Worm (Caenorhabditis elegans): ENCODE results near the gene col-41.

col-41 gene

ce11 chrX:15191370-15191769 is 15.1 kb upstream of the col-41 start:
- TF ChIP-seq bed-2 (GFP tag; IDR thresholded peaks at IDR 0.05): no peak

- TF ChIP-seq B0035.1 (tag; optimal IDR thresholded peaks at IDR 0.05): no peak
- TF ChIP-seq egrh-3 (GFP tag; IDR thresholded peaks at IDR 0.05): peak; percentile 65; the same call in 1 of the 2 replicates
Measured at ce11 chrX:15189823-15190222, 13.5 kb upstream of the col-41 start, which contains the start of gene T10B10.4. TSS of gene T10B10.4 (plus strand) at chrX:15190123.

ce11 chrX:15188986-15189675 is 12.8 kb upstream of the col-41 start:
- TF ChIP-seq cebp-1 (GFP tag; IDR thresholded peaks at IDR 0.05) (no peak), cebp-1 (tag; optimal IDR thresholded peaks at IDR 0.05) (peak; percentile 68), ztf-3 (GFP tag; optimal IDR thresholded peaks at IDR 0.05) (no peak), athp-1 (tag; optimal IDR thresholded peaks at IDR 0.05) (no peak), Y53G8AR.9 (GFP tag; conservative IDR thresholded peaks at IDR 0.05) (no peak), ceh-91 (GFP tag; IDR thresholded peaks at IDR 0.05) (no peak), chd-7 (tag; optimal IDR thresholded peaks at IDR 0.05) (peak; percentile 20), ceh-79 (tag; optimal IDR thresholded peaks at IDR 0.05) (no peak), nfyb-1 (GFP tag; IDR thresholded peaks at IDR 0.05) (0 out of 2 replicates have a peak, but pooled peaks have one; percentile 19), Y67H2A.10 (GFP tag; conservative IDR thresholded peaks at IDR 0.05) (no peak), B0019.2 (GFP tag; conservative IDR thresholded peaks at IDR 0.05) (no peak), let-607 (tag; optimal IDR thresholded peaks at IDR 0.05) (no peak), K12H6.12 (tag; optimal IDR thresholded peaks at IDR 0.05) (peak; percentile 41), dox-1 (GFP tag; IDR thresholded peaks at IDR 0.05) (peak; percentile 32; the same call in 1 of the 2 replicates), somi-1 (GFP tag; optimal IDR thresholded peaks at IDR 0.05) (peak; percentile 19), F37B4.10 (GFP tag; IDR thresholded peaks at IDR 0.05) (no peak), zfh-2 (GFP tag; conservative IDR thresholded peaks at IDR 0.05) (peak; percentile 93), die-1 (tag; optimal IDR thresholded peaks at IDR 0.05) (no peak), lin-40 (tag; optimal IDR thresholded peaks at IDR 0.05) (peak; percentile 43), gei-17 (GFP tag; optimal IDR thresholded peaks at IDR 0.05) (no peak), hmg-1.2 (GFP tag; IDR thresholded peaks at IDR 0.05) (peak; percentile 50; the same call in 1 of the 2 replicates), F49E8.2 (tag; optimal IDR thresholded peaks at IDR 0.05; ENCODE audit: insufficient read depth) (no peak), F52B5.7 (tag; optimal IDR thresholded peaks at IDR 0.05) (peak; percentile 40), B0035.1 (tag; optimal IDR thresholded peaks at IDR 0.05) (no peak), ceh-58 (GFP tag; IDR thresholded peaks at IDR 0.05) (no peak), mcd-1 (GFP tag; IDR thresholded peaks at IDR 0.05) (peak; percentile 24; the same call in 1 of the 2 replicates), madf-10 (tag; optimal IDR thresholded peaks at IDR 0.05) (peak; percentile 36), lin-35 (GFP tag; optimal IDR thresholded peaks at IDR 0.05) (peak in 1 of 3 experiments; percentile 43), ceh-27 (GFP tag; optimal IDR thresholded peaks at IDR 0.05) (peak; percentile 45), atf-7 (tag; optimal IDR thresholded peaks at IDR 0.05) (no peak), pha-4 (tag; optimal IDR thresholded peaks at IDR 0.05) (no peak), lsy-27 (tag; optimal IDR thresholded peaks at IDR 0.05; ENCODE audit: borderline replicate concordance, insufficient read depth) (no peak), ztf-6 (GFP tag; IDR thresholded peaks at IDR 0.05) (no peak), snpc-3.4 (tag; optimal IDR thresholded peaks at IDR 0.05) (no peak), bed-1 (GFP tag; IDR thresholded peaks at IDR 0.05) (no peak), nfya-1 (tag; optimal IDR thresholded peaks at IDR 0.05; ENCODE audit: borderline replicate concordance, insufficient read depth) (no peak), snpc-1.1 (tag; optimal IDR thresholded peaks at IDR 0.05; ENCODE audit: insufficient read depth) (no peak), lin-26 (GFP tag; IDR thresholded peaks at IDR 0.05) (0 out of 2 replicates have a peak, but pooled peaks have one; percentile 16), attf-5 (GFP tag; optimal IDR thresholded peaks at IDR 0.05) (peak; percentile 23), K11D2.4 (GFP tag; IDR thresholded peaks at IDR 0.05) (peak; percentile 70; the same call in 1 of the 2 replicates)

Measured in whole organism, young adult.